Worm (Caenorhabditis elegans) whole organism, L4 larva: ENCODE measurements around the gene K06H7.2.

Experiments
- F10B5.3 ChIP-seq: sonication (generic microtip); optimal IDR thresholded peaks from 2 replicates; lab custom pipeline; 2016; ENCODE audit warnings: mild to moderate bottlenecking, missing genetic modification characterization, missing compliant biosample characterization
- F49E8.2 ChIP-seq: sonication (generic microtip); optimal IDR thresholded peaks from 2 replicates; lab custom pipeline; 2016; ENCODE audit warnings: missing compliant biosample characterization, mild to moderate bottlenecking, missing genetic modification characterization, borderline replicate concordance
- R02D3.7 ChIP-seq: fragments of 150-350 bp; sonication (generic microtip); optimal IDR thresholded peaks from 3 replicates; lab custom pipeline; 2014; ENCODE audit warnings: missing biosample characterization, missing genetic modification characterization
- T26A8.4 ChIP-seq: fragments of 200-800 bp; sonication (Bioruptor generic); IDR thresholded peaks from 2 replicates; pipeline ENCODE4 v1.3.6; 2022; ENCODE audit warnings: missing genetic modification characterization, missing compliant biosample characterization
- Y48G9A.11 ChIP-seq: fragments of 200-800 bp; sonication (Bioruptor generic); IDR thresholded peaks from 2 replicates; pipeline ENCODE4 v1.3.6; 2022; ENCODE audit warnings: missing genetic modification reagents, missing genetic modification characterization, missing compliant biosample characterization
- aly-2 ChIP-seq: sonication (generic microtip); optimal IDR thresholded peaks from 2 replicates; lab custom pipeline; 2018; ENCODE audit warnings: missing biosample characterization, missing genetic modification characterization
- ama-1 ChIP-seq: fragments of 150-350 bp; optimal IDR thresholded peaks from 2 replicates; lab custom pipeline; 2014; ENCODE audit warnings: inconsistent platforms, mixed read lengths
- ceh-20 ChIP-seq: fragments of 200-800 bp; sonication (Bioruptor generic); IDR thresholded peaks from 2 replicates; pipeline ENCODE4 v1.3.6; 2022; ENCODE audit warnings: missing genetic modification reagents, missing genetic modification characterization, missing compliant biosample characterization
- ceh-28 ChIP-seq: fragments of 150-350 bp; optimal IDR thresholded peaks from 2 replicates; lab custom pipeline; 2014; ENCODE audit warnings: missing biosample characterization, missing genetic modification reagents, missing genetic modification characterization
- ceh-32 ChIP-seq: sonication (generic microtip); optimal IDR thresholded peaks from 2 replicates; lab custom pipeline; 2016; ENCODE audit warnings: mild to moderate bottlenecking, missing genetic modification characterization, missing compliant biosample characterization; ENCODE audit not compliant: poor library complexity
- cey-2 ChIP-seq: sonication (generic microtip); optimal IDR thresholded peaks from 3 replicates; lab custom pipeline; 2017; ENCODE audit warnings: missing genetic modification characterization, mild to moderate bottlenecking, missing compliant biosample characterization, antibody characterized with exemption, borderline replicate concordance; ENCODE audit not compliant: insufficient read depth
- ctbp-1 ChIP-seq: fragments of 200-800 bp; sonication (Bioruptor generic); IDR thresholded peaks from 2 replicates; pipeline ENCODE4 v1.3.6; 2022; ENCODE audit warnings: missing genetic modification reagents, missing genetic modification characterization, missing compliant biosample characterization
- daf-16 ChIP-seq, 3 experiments: sonication (generic microtip); optimal IDR thresholded peaks; 2 replicates each; lab custom pipeline; 2016 to 2017; ENCODE audit warnings: missing genetic modification characterization in 3 of 3, missing genetic modification reagents in 3 of 3, mild to moderate bottlenecking in 2 of 3, missing compliant biosample characterization in 2 of 3, missing biosample characterization in 1 of 3, moderate library complexity in 1 of 3
- daf-19 ChIP-seq: fragments of 200-800 bp; sonication (Bioruptor generic); conservative IDR thresholded peaks from 2 replicates; pipeline ENCODE4 v1.3.6; 2022; ENCODE audit warnings: missing genetic modification characterization, missing compliant biosample characterization
- dmd-9 ChIP-seq: fragments of 200-800 bp; sonication (Bioruptor generic); IDR thresholded peaks from 2 replicates; pipeline ENCODE4 v1.3.6; 2022; ENCODE audit warnings: missing genetic modification reagents, missing genetic modification characterization, missing compliant biosample characterization
- egl-43 ChIP-seq: fragments of 200-800 bp; sonication (Bioruptor generic); IDR thresholded peaks from 2 replicates; pipeline ENCODE4 v1.3.6; 2022; ENCODE audit warnings: missing genetic modification reagents, missing genetic modification characterization, missing compliant biosample characterization
- fkh-10 ChIP-seq: fragments of 150-350 bp; optimal IDR thresholded peaks from 2 replicates; lab custom pipeline; 2014; ENCODE audit warnings: missing biosample characterization, missing genetic modification reagents, missing genetic modification characterization
- gei-8 ChIP-seq: fragments of 200-800 bp; sonication (Bioruptor generic); optimal IDR thresholded peaks from 2 replicates; lab custom pipeline; 2018; ENCODE audit warnings: mild to moderate bottlenecking, missing genetic modification characterization, missing compliant biosample characterization
- hif-1 ChIP-seq, 2 experiments: sonication (generic microtip); optimal IDR thresholded peaks; 2 replicates each; lab custom pipeline; 2016 to 2017; ENCODE audit warnings: missing compliant biosample characterization in 2 of 2, missing genetic modification characterization in 2 of 2, missing genetic modification reagents in 2 of 2, missing genotype in 2 of 2, mild to moderate bottlenecking in 1 of 2
- jun-1 ChIP-seq: fragments of 150-350 bp; optimal IDR thresholded peaks from 2 replicates; lab custom pipeline; 2014; ENCODE audit warnings: missing biosample characterization, missing genetic modification reagents, missing genetic modification characterization
- lin-1 ChIP-seq: fragments of 200-800 bp; sonication (Bioruptor generic); IDR thresholded peaks from 2 replicates; pipeline ENCODE4 v1.3.6; 2022; ENCODE audit warnings: missing genetic modification reagents, missing genetic modification characterization, missing compliant biosample characterization
- lin-13 ChIP-seq: fragments of 150-350 bp; optimal IDR thresholded peaks from 2 replicates; lab custom pipeline; 2014; ENCODE audit warnings: missing biosample characterization, missing genetic modification reagents, missing genetic modification characterization
- lin-15B ChIP-seq: fragments of 150-350 bp; sonication (generic microtip); optimal IDR thresholded peaks from 3 replicates; lab custom pipeline; 2014; ENCODE audit warnings: missing biosample characterization, missing genetic modification characterization
- lin-38 ChIP-seq: fragments of 200-800 bp; sonication (Bioruptor generic); IDR thresholded peaks from 2 replicates; pipeline ENCODE4 v1.3.6; 2022; ENCODE audit warnings: missing genetic modification reagents, missing genetic modification characterization, missing compliant biosample characterization
- lin-39 ChIP-seq: fragments of 150-350 bp; optimal IDR thresholded peaks from 2 replicates; lab custom pipeline; 2014; ENCODE audit warnings: missing biosample characterization, missing genetic modification reagents, missing genetic modification characterization
- madf-9 ChIP-seq: fragments of 200-800 bp; sonication (Bioruptor generic); conservative IDR thresholded peaks from 2 replicates; pipeline ENCODE4 v1.3.6; 2022; ENCODE audit warnings: missing genetic modification reagents, missing genetic modification characterization, missing compliant biosample characterization
- mes-2 ChIP-seq: sonication (generic microtip); optimal IDR thresholded peaks from 2 replicates; lab custom pipeline; 2016; ENCODE audit warnings: missing genotype, mild to moderate bottlenecking, missing genetic modification characterization, missing compliant biosample characterization; ENCODE audit not compliant: poor library complexity, severe bottlenecking
- mxl-2 ChIP-seq: fragments of 200-800 bp; sonication (Bioruptor generic); conservative IDR thresholded peaks from 2 replicates; pipeline ENCODE4 v1.3.6; 2022; ENCODE audit warnings: missing genetic modification reagents, missing genetic modification characterization, missing compliant biosample characterization
- mxl-3 ChIP-seq: fragments of 200-800 bp; sonication (Bioruptor generic); optimal IDR thresholded peaks from 2 replicates; lab custom pipeline; 2018; ENCODE audit warnings: mild to moderate bottlenecking, missing genetic modification characterization, missing compliant biosample characterization
- nhr-11 ChIP-seq: fragments of 150-350 bp; optimal IDR thresholded peaks from 2 replicates; lab custom pipeline; 2014; ENCODE audit warnings: missing biosample characterization, missing genetic modification characterization
- nhr-42 ChIP-seq: fragments of 200-800 bp; sonication (Bioruptor generic); IDR thresholded peaks from 2 replicates; pipeline ENCODE4 v1.3.6; 2022; ENCODE audit warnings: missing genetic modification characterization, missing compliant biosample characterization
- nhr-48 ChIP-seq: sonication (generic microtip); optimal IDR thresholded peaks from 2 replicates; lab custom pipeline; 2016; ENCODE audit warnings: mild to moderate bottlenecking, missing genetic modification characterization, missing compliant biosample characterization
- nhr-76 ChIP-seq: fragments of 150-350 bp; optimal IDR thresholded peaks from 2 replicates; lab custom pipeline; 2014; ENCODE audit warnings: missing biosample characterization, missing genetic modification characterization
- nhr-77 ChIP-seq: fragments of 150-350 bp; optimal IDR thresholded peaks from 2 replicates; lab custom pipeline; 2014; ENCODE audit warnings: missing biosample characterization, missing genetic modification characterization
- php-3 ChIP-seq: fragments of 200-800 bp; sonication (Bioruptor generic); IDR thresholded peaks from 2 replicates; pipeline ENCODE4 v1.3.6; 2022; ENCODE audit warnings: missing genetic modification reagents, missing genetic modification characterization, missing compliant biosample characterization
- rbr-2 ChIP-seq: sonication (generic microtip); optimal IDR thresholded peaks from 2 replicates; lab custom pipeline; 2016; ENCODE audit warnings: missing genotype, missing genetic modification characterization, missing compliant biosample characterization
- set-16 ChIP-seq: fragments of 200-800 bp; sonication (Bioruptor generic); IDR thresholded peaks from 2 replicates; pipeline ENCODE4 v1.3.6; 2022; ENCODE audit warnings: missing genetic modification reagents, missing genetic modification characterization, missing compliant biosample characterization
- spr-3 ChIP-seq: fragments of 200-800 bp; sonication (Bioruptor generic); optimal IDR thresholded peaks from 2 replicates; lab custom pipeline; 2018; ENCODE audit warnings: mild to moderate bottlenecking, missing genetic modification characterization, missing compliant biosample characterization
- tag-97 ChIP-seq: fragments of 200-800 bp; sonication (Bioruptor generic); IDR thresholded peaks from 2 replicates; pipeline ENCODE4 v1.3.6; 2022; ENCODE audit warnings: missing genetic modification characterization, missing compliant biosample characterization
- tra-1 ChIP-seq: fragments of 200-800 bp; sonication (Bioruptor generic); IDR thresholded peaks from 2 replicates; pipeline ENCODE4 v1.3.6; 2022; ENCODE audit warnings: missing genetic modification reagents, missing genetic modification characterization, missing compliant biosample characterization
- unc-62 ChIP-seq, 3 experiments: fragments of 150-350 bp in 1 of 3; sonication (generic microtip); optimal IDR thresholded peaks in 2 of 3; peaks in 1 of 3; 1 replicate in 1 of 3; 2 replicates in 2 of 3; lab custom pipeline; 2014 to 2017; ENCODE audit warnings: missing biosample characterization in 3 of 3, missing genetic modification characterization in 3 of 3, missing genetic modification reagents in 3 of 3, missing genotype in 1 of 3
- zfp-3 ChIP-seq: fragments of 200-800 bp; sonication (Bioruptor generic); conservative IDR thresholded peaks from 2 replicates; pipeline ENCODE4 v1.3.6; 2022; ENCODE audit warnings: missing genetic modification reagents, missing genetic modification characterization, missing compliant biosample characterization
- zip-11 ChIP-seq: fragments of 200-800 bp; sonication (Bioruptor generic); IDR thresholded peaks from 2 replicates; pipeline ENCODE4 v1.3.6; 2022; ENCODE audit warnings: missing genetic modification characterization, missing compliant biosample characterization
- ztf-7 ChIP-seq: fragments of 150-350 bp; optimal IDR thresholded peaks from 2 replicates; lab custom pipeline; 2014; ENCODE audit warnings: missing biosample characterization, missing genetic modification characterization

K06H7.2 gene

ce11 chrIII:8106476-8106875, 13.1 kb downstream of the K06H7.2 start (continued):
- TF ChIP-seq egl-43 (GFP tag; lab: Robert Waterston, UW) (peak; percentile 86), zfp-3 (GFP tag; lab: Robert Waterston, UW) (no peak), unc-62 (GFP tag; optimal IDR thresholded peaks at IDR 0.05 in 1 of 2; lab: Kevin White, UChicago) (no peak), unc-62 (tag; optimal IDR thresholded peaks at IDR 0.05; lab: Kevin White, UChicago) (no peak), mxl-3 (GFP tag; lab: Kevin White, UChicago) (no peak), daf-19 (GFP tag; lab: Robert Waterston, UW) (no peak), lin-38 (GFP tag; lab: Robert Waterston, UW) (peak; percentile 67)

- TF ChIP-seq mes-2 (tag; lab: Kevin White, UChicago) (no peak), Y48G9A.11 (GFP tag; lab: Robert Waterston, UW) (no peak), ctbp-1 (GFP tag; lab: Robert Waterston, UW) (no peak), hif-1 (tag; optimal IDR thresholded peaks at IDR 0.05; lab: Kevin White, UChicago) (no peak), set-16 (GFP tag; lab: Robert Waterston, UW) (no peak), nhr-42 (GFP tag; lab: Robert Waterston, UW) (no peak), tag-97 (GFP tag; lab: Robert Waterston, UW) (no peak)
Measured at ce11 chrIII:8108490-8108889, 15.1 kb downstream of the K06H7.2 start, which contains the start of gene C14B9.3. Gene C14B9.3 (plus strand): TSS chrIII:8108790.

- TF ChIP-seq spr-3 (GFP tag; lab: Kevin White, UChicago) (peak; percentile 60), ztf-7 (tag; lab: Kevin White, UChicago) (peak; percentile 53), nhr-77 (tag; lab: Kevin White, UChicago) (peak; percentile 62), php-3 (no peak), tra-1 (GFP tag; lab: Robert Waterston, UW) (peak; percentile 66), ceh-20 (GFP tag; lab: Robert Waterston, UW) (peak; percentile 85), madf-9 (peak; percentile 71), gei-8 (GFP tag; lab: Kevin White, UChicago) (peak; percentile 97), tag-97 (GFP tag; lab: Robert Waterston, UW) (no peak), nhr-48 (tag; lab: Kevin White, UChicago) (peak; percentile 49), T26A8.4 (peak; percentile 76), lin-39 (tag; lab: Kevin White, UChicago) (no peak), lin-13 (GFP tag; lab: Kevin White, UChicago) (peak; percentile 69), cey-2 (tag; lab: Kevin White, UChicago) (no peak), daf-16 (GFP tag; optimal IDR thresholded peaks at IDR 0.05; lab: Kevin White, UChicago) (peak; percentile 35 to 72), daf-16 (tag; optimal IDR thresholded peaks at IDR 0.05; lab: Kevin White, UChicago) (peak; percentile 52), nhr-76 (tag; lab: Kevin White, UChicago) (no peak), rbr-2 (tag; lab: Kevin White, UChicago) (peak; percentile 72), ama-1 (lab: Kevin White, UChicago) (no peak), ceh-28 (no peak), ctbp-1 (GFP tag; lab: Robert Waterston, UW) (peak; percentile 85), Y48G9A.11 (GFP tag; lab: Robert Waterston, UW) (peak; percentile 69; the same call in 1 of the 2 replicates), F49E8.2 (tag; lab: Kevin White, UChicago) (peak; percentile 2), dmd-9 (GFP tag; lab: Robert Waterston, UW) (peak; percentile 82), ceh-32 (no peak), lin-15B (tag; lab: Kevin White, UChicago) (no peak), jun-1 (tag; lab: Kevin White, UChicago) (no peak), zip-11 (0 out of 2 replicates have a peak, but pooled peaks have one; percentile 45), R02D3.7 (tag; lab: Kevin White, UChicago) (no peak), aly-2 (tag; lab: Kevin White, UChicago) (no peak), hif-1 (tag; optimal IDR thresholded peaks at IDR 0.05; lab: Kevin White, UChicago) (peak in 1 of 2 experiments; percentile 31), F10B5.3 (tag; lab: Kevin White, UChicago) (no peak), nhr-11 (tag; lab: Kevin White, UChicago) (peak; percentile 52), lin-1 (0 out of 2 replicates have a peak, but pooled peaks have one; percentile 56), mxl-2 (GFP tag; lab: Robert Waterston, UW) (0 out of 2 replicates have a peak, but pooled peaks have one; percentile 56), fkh-10 (GFP tag; lab: Kevin White, UChicago) (peak; percentile 9)
Measured at ce11 chrIII:8109459-8110057, 16.2 kb downstream of the K06H7.2 start.
